Worm (Caenorhabditis elegans) whole organism, midembryonic: ENCODE data around the gene H28G03.2.
A peak's percentile ranks its signal among the peaks of the same experiment; 100 is the strongest.

ENCODE experiments used
- T22C8.4 ChIP-seq: fragments of 200-800 bp; sonication (Bioruptor generic); IDR thresholded peaks from 2 replicates; pipeline ENCODE4 v1.3.6; 2022; ENCODE audit warnings: missing genetic modification characterization, missing compliant biosample characterization
- cog-1 ChIP-seq: sonication (generic microtip); optimal IDR thresholded peaks from 2 replicates; lab custom pipeline; 2016; ENCODE audit warnings: missing genetic modification characterization, missing compliant biosample characterization
- flt-1 ChIP-seq: fragments of 200-800 bp; sonication (Bioruptor generic); IDR thresholded peaks from 2 replicates; pipeline ENCODE4 v1.3.6; 2022; ENCODE audit warnings: missing genetic modification characterization, missing compliant biosample characterization
- klf-2 ChIP-seq: fragments of 200-800 bp; sonication (Bioruptor generic); conservative IDR thresholded peaks from 2 replicates; pipeline ENCODE4 v1.3.6; 2022; ENCODE audit warnings: missing genetic modification reagents, missing genetic modification characterization, missing compliant biosample characterization
- med-1 ChIP-seq: sonication (generic microtip); optimal IDR thresholded peaks from 2 replicates; lab custom pipeline; 2017; ENCODE audit warnings: missing genetic modification characterization, mild to moderate bottlenecking, missing compliant biosample characterization, antibody characterized with exemption, missing genetic modification reagents; ENCODE audit not compliant: insufficient read depth
- ref-1 ChIP-seq: fragments of 200-800 bp; sonication (Bioruptor generic); conservative IDR thresholded peaks from 2 replicates; pipeline ENCODE4 v1.3.6; 2022; ENCODE audit warnings: missing genetic modification reagents, missing genetic modification characterization, missing compliant biosample characterization
- tab-1 ChIP-seq: fragments of 200-800 bp; sonication (Bioruptor generic); IDR thresholded peaks from 2 replicates; pipeline ENCODE4 v1.3.6; 2022; ENCODE audit warnings: missing genetic modification characterization, missing compliant biosample characterization
- ztf-23 ChIP-seq: fragments of 200-800 bp; sonication (Bioruptor generic); IDR thresholded peaks from 2 replicates; pipeline ENCODE4 v1.3.6; 2022; ENCODE audit warnings: missing genetic modification reagents, missing genetic modification characterization, missing compliant biosample characterization
- ztf-29 ChIP-seq: fragments of 200-800 bp; sonication (Bioruptor generic); IDR thresholded peaks from 2 replicates; pipeline ENCODE4 v1.3.6; 2022; ENCODE audit warnings: missing genetic modification reagents, missing genetic modification characterization, missing compliant biosample characterization

H28G03.2 gene

ce11 chrX:5179874-5180273, 25.7 kb upstream of the H28G03.2 start, which contains the start of gene sru-48:
Gene sru-48 (plus strand): TSS chrX:5180174.
- TF ChIP-seq ref-1 (GFP tag; lab: Robert Waterston, UW) = no peak
- TF ChIP-seq ztf-29 (GFP tag; lab: Robert Waterston, UW) = no peak
- TF ChIP-seq med-1 = no peak
- no peak for TF ChIP-seq cog-1 (tag; lab: Kevin White, UChicago)
- no peak for TF ChIP-seq flt-1
- TF ChIP-seq T22C8.4 (GFP tag; lab: Robert Waterston, UW) = no peak
- no peak for TF ChIP-seq klf-2 (GFP tag; lab: Robert Waterston, UW)
- TF ChIP-seq tab-1 (GFP tag; lab: Robert Waterston, UW) = no peak

- no peak for TF ChIP-seq med-1
- TF ChIP-seq cog-1 (tag; lab: Kevin White, UChicago) = no peak
- TF ChIP-seq ztf-23 (GFP tag; lab: Robert Waterston, UW) = no peak
- no peak for TF ChIP-seq klf-2 (GFP tag; lab: Robert Waterston, UW)
- TF ChIP-seq ztf-29 (GFP tag; lab: Robert Waterston, UW) = no peak
- TF ChIP-seq T22C8.4 (GFP tag; lab: Robert Waterston, UW) = no peak
- no peak for TF ChIP-seq ref-1 (GFP tag; lab: Robert Waterston, UW)
- no peak for TF ChIP-seq flt-1
- TF ChIP-seq tab-1 (GFP tag; lab: Robert Waterston, UW) = no peak
Observed at ce11 chrX:5183931-5184330, 21.6 kb upstream of the H28G03.2 start, which contains the start of gene T03G11.9. Gene T03G11.9 (plus strand): TSS chrX:5184231.

ce11 chrX:5188977-5189376, 16.6 kb upstream of the H28G03.2 start, which contains the start of gene zig-6:
Gene zig-6 (minus strand): TSS chrX:5189077.
- TF ChIP-seq cog-1 (tag; lab: Kevin White, UChicago) (no peak), tab-1 (GFP tag; lab: Robert Waterston, UW) (no peak), ref-1 (GFP tag; lab: Robert Waterston, UW) (no peak), T22C8.4 (GFP tag; lab: Robert Waterston, UW) (no peak), klf-2 (GFP tag; lab: Robert Waterston, UW) (no peak), ztf-29 (GFP tag; lab: Robert Waterston, UW) (no peak), ztf-23 (GFP tag; lab: Robert Waterston, UW) (no peak), med-1 (no peak), flt-1 (no peak)

ce11 chrX:5190061-5190460, 15.5 kb upstream of the H28G03.2 start:
- no peak for TF ChIP-seq klf-2 (GFP tag; lab: Robert Waterston, UW)
- TF ChIP-seq flt-1 = no peak
- no peak for TF ChIP-seq T22C8.4 (GFP tag; lab: Robert Waterston, UW)
- TF ChIP-seq tab-1 (GFP tag; lab: Robert Waterston, UW) = no peak
- no peak for TF ChIP-seq ztf-23 (GFP tag; lab: Robert Waterston, UW)
- no peak for TF ChIP-seq cog-1 (tag; lab: Kevin White, UChicago)
- TF ChIP-seq ref-1 (GFP tag; lab: Robert Waterston, UW) = no peak
- TF ChIP-seq ztf-29 (GFP tag; lab: Robert Waterston, UW) = no peak
- TF ChIP-seq med-1 = no peak

- TF ChIP-seq tab-1 (GFP tag; lab: Robert Waterston, UW) (no peak), ref-1 (GFP tag; lab: Robert Waterston, UW) (no peak), med-1 (no peak), ztf-23 (GFP tag; lab: Robert Waterston, UW) (0 out of 2 replicates have a peak, but pooled peaks have one; percentile 9)
Observed at ce11 chrX:5193402-5193801, 12.2 kb upstream of the H28G03.2 start.

- TF ChIP-seq ztf-29 (GFP tag; lab: Robert Waterston, UW) (no peak), tab-1 (GFP tag; lab: Robert Waterston, UW) (no peak), ref-1 (GFP tag; lab: Robert Waterston, UW) (no peak)
Observed at ce11 chrX:5195462-5196160, 9.9 kb upstream of the H28G03.2 start, which contains the start of gene pqn-62. Gene pqn-62 (plus strand): TSS chrX:5196110.

ce11 chrX:5197440-5197839, 8.1 kb upstream of the H28G03.2 start:
- TF ChIP-seq tab-1 (GFP tag; lab: Robert Waterston, UW) (no peak), ref-1 (GFP tag; lab: Robert Waterston, UW) (no peak), ztf-23 (GFP tag; lab: Robert Waterston, UW) (no peak), T22C8.4 (GFP tag; lab: Robert Waterston, UW) (no peak), ztf-29 (GFP tag; lab: Robert Waterston, UW) (no peak), cog-1 (tag; lab: Kevin White, UChicago) (no peak), med-1 (no peak), klf-2 (GFP tag; lab: Robert Waterston, UW) (no peak)

ce11 chrX:5199245-5199644, 6.3 kb upstream of the H28G03.2 start:
- no peak for TF ChIP-seq ref-1 (GFP tag; lab: Robert Waterston, UW)
- no peak for TF ChIP-seq tab-1 (GFP tag; lab: Robert Waterston, UW)

ce11 chrX:5199825-5200373, 5.7 kb upstream of the H28G03.2 start:
- TF ChIP-seq ztf-29 (GFP tag; lab: Robert Waterston, UW) = no peak
- TF ChIP-seq ztf-23 (GFP tag; lab: Robert Waterston, UW) = no peak

ce11 chrX:5201860-5202259, 3.7 kb upstream of the H28G03.2 start:
- TF ChIP-seq ref-1 (GFP tag; lab: Robert Waterston, UW) = no peak
